Worm (Caenorhabditis elegans) whole organism, L4 larva: ENCODE results near the gene K10D11.2.
A peak's percentile ranks its signal among the peaks of the same experiment; 100 is the strongest.

Experiments used
- F49E8.2 ChIP-seq: sonication (generic microtip); optimal IDR thresholded peaks from 2 replicates; lab custom pipeline; 2016; ENCODE audit warnings: missing compliant biosample characterization, mild to moderate bottlenecking, missing genetic modification characterization, borderline replicate concordance
- T26A8.4 ChIP-seq: fragments of 200-800 bp; sonication (Bioruptor generic); IDR thresholded peaks from 2 replicates; pipeline ENCODE4 v1.3.6; 2022; ENCODE audit warnings: missing genetic modification characterization, missing compliant biosample characterization
- Y48G9A.11 ChIP-seq: fragments of 200-800 bp; sonication (Bioruptor generic); IDR thresholded peaks from 2 replicates; pipeline ENCODE4 v1.3.6; 2022; ENCODE audit warnings: missing genetic modification reagents, missing genetic modification characterization, missing compliant biosample characterization
- aha-1 ChIP-seq: fragments of 150-350 bp; peaks from one replicate; lab custom pipeline; 2014; ENCODE audit warnings: missing biosample characterization, missing genetic modification characterization
- arid-1 ChIP-seq: fragments of 200-800 bp; sonication (Bioruptor generic); conservative IDR thresholded peaks from 2 replicates; pipeline ENCODE4 v1.3.6; 2022; ENCODE audit warnings: missing genetic modification reagents, missing genetic modification characterization, missing compliant biosample characterization
- ces-1 ChIP-seq: fragments of 150-350 bp; sonication (generic microtip); optimal IDR thresholded peaks from 4 replicates; lab custom pipeline; 2014; ENCODE audit warnings: missing biosample characterization, missing genetic modification reagents, missing genetic modification characterization
- ctbp-1 ChIP-seq: fragments of 200-800 bp; sonication (Bioruptor generic); IDR thresholded peaks from 2 replicates; pipeline ENCODE4 v1.3.6; 2022; ENCODE audit warnings: missing genetic modification reagents, missing genetic modification characterization, missing compliant biosample characterization
- duxl-1 ChIP-seq: sonication (generic microtip); optimal IDR thresholded peaks from 2 replicates; lab custom pipeline; 2016; ENCODE audit warnings: mild to moderate bottlenecking, missing genetic modification characterization, moderate library complexity, missing compliant biosample characterization; ENCODE audit not compliant: poor library complexity
- dve-1 ChIP-seq: sonication (generic microtip); optimal IDR thresholded peaks from 2 replicates; lab custom pipeline; 2017; ENCODE audit warnings: antibody characterized with exemption, mild to moderate bottlenecking, missing genetic modification characterization, missing compliant biosample characterization; ENCODE audit not compliant: insufficient read depth
- fkh-10 ChIP-seq: fragments of 150-350 bp; optimal IDR thresholded peaks from 2 replicates; lab custom pipeline; 2014; ENCODE audit warnings: missing biosample characterization, missing genetic modification reagents, missing genetic modification characterization
- hif-1 ChIP-seq, 2 experiments: sonication (generic microtip); optimal IDR thresholded peaks; 2 replicates each; lab custom pipeline; 2016 to 2017; ENCODE audit warnings: missing compliant biosample characterization in 2 of 2, missing genetic modification characterization in 2 of 2, missing genetic modification reagents in 2 of 2, missing genotype in 2 of 2, mild to moderate bottlenecking in 1 of 2
- hlh-11 ChIP-seq: fragments of 200-800 bp; sonication (Bioruptor generic); optimal IDR thresholded peaks from 2 replicates; lab custom pipeline; 2018; ENCODE audit warnings: mild to moderate bottlenecking, missing genetic modification characterization, missing compliant biosample characterization
- hlh-30 ChIP-seq: sonication (generic microtip); optimal IDR thresholded peaks from 2 replicates; lab custom pipeline; 2017; ENCODE audit warnings: antibody characterized with exemption, mild to moderate bottlenecking, missing genetic modification characterization, missing compliant biosample characterization; ENCODE audit not compliant: insufficient read depth
- hmg-1.1 ChIP-seq: fragments of 200-800 bp; sonication (Bioruptor generic); IDR thresholded peaks from 2 replicates; pipeline ENCODE4 v1.3.6; 2022; ENCODE audit warnings: missing genetic modification reagents, missing genetic modification characterization, missing compliant biosample characterization
- jun-1 ChIP-seq: fragments of 150-350 bp; optimal IDR thresholded peaks from 2 replicates; lab custom pipeline; 2014; ENCODE audit warnings: missing biosample characterization, missing genetic modification reagents, missing genetic modification characterization
- lim-7 ChIP-seq: fragments of 200-800 bp; sonication (Bioruptor generic); IDR thresholded peaks from 2 replicates; pipeline ENCODE4 v1.3.6; 2022; ENCODE audit warnings: missing genetic modification characterization, missing compliant biosample characterization
- lir-3 ChIP-seq: sonication (generic microtip); optimal IDR thresholded peaks from 2 replicates; lab custom pipeline; 2016; ENCODE audit warnings: mild to moderate bottlenecking, missing genetic modification characterization, missing compliant biosample characterization
- lsy-2 ChIP-seq, 2 experiments: fragments of 150-350 bp in 1 of 2; sonication (generic microtip) in 1 of 2; optimal IDR thresholded peaks; 2 replicates each; lab custom pipeline; 2014 to 2017; ENCODE audit warnings: missing biosample characterization in 2 of 2, missing genetic modification characterization in 2 of 2
- madf-9 ChIP-seq: fragments of 200-800 bp; sonication (Bioruptor generic); conservative IDR thresholded peaks from 2 replicates; pipeline ENCODE4 v1.3.6; 2022; ENCODE audit warnings: missing genetic modification reagents, missing genetic modification characterization, missing compliant biosample characterization
- mdl-1 ChIP-seq, 2 experiments: fragments of 150-350 bp in 1 of 2; sonication (generic microtip) in 1 of 2; optimal IDR thresholded peaks; 2 replicates each; lab custom pipeline; 2014 to 2017; ENCODE audit warnings: missing biosample characterization in 2 of 2, missing genetic modification characterization in 2 of 2
- mep-1 ChIP-seq: fragments of 150-350 bp; sonication (generic microtip); optimal IDR thresholded peaks from 3 replicates; lab custom pipeline; 2014; ENCODE audit warnings: missing biosample characterization, missing genetic modification characterization
- mes-2 ChIP-seq: sonication (generic microtip); optimal IDR thresholded peaks from 2 replicates; lab custom pipeline; 2016; ENCODE audit warnings: missing genotype, mild to moderate bottlenecking, missing genetic modification characterization, missing compliant biosample characterization; ENCODE audit not compliant: poor library complexity, severe bottlenecking
- mxl-2 ChIP-seq: fragments of 200-800 bp; sonication (Bioruptor generic); conservative IDR thresholded peaks from 2 replicates; pipeline ENCODE4 v1.3.6; 2022; ENCODE audit warnings: missing genetic modification reagents, missing genetic modification characterization, missing compliant biosample characterization
- mxl-3 ChIP-seq: fragments of 200-800 bp; sonication (Bioruptor generic); optimal IDR thresholded peaks from 2 replicates; lab custom pipeline; 2018; ENCODE audit warnings: mild to moderate bottlenecking, missing genetic modification characterization, missing compliant biosample characterization
- nhr-111 ChIP-seq: fragments of 200-800 bp; sonication (Bioruptor generic); optimal IDR thresholded peaks from 2 replicates; lab custom pipeline; 2018; ENCODE audit warnings: mild to moderate bottlenecking, missing genetic modification characterization, missing compliant biosample characterization
- nhr-25 ChIP-seq: sonication (generic microtip); optimal IDR thresholded peaks from 2 replicates; lab custom pipeline; 2017; ENCODE audit warnings: missing genetic modification characterization, mild to moderate bottlenecking, missing compliant biosample characterization, antibody characterized with exemption, moderate library complexity, borderline replicate concordance; ENCODE audit not compliant: insufficient read depth
- nhr-28 ChIP-seq: fragments of 150-350 bp; optimal IDR thresholded peaks from 2 replicates; lab custom pipeline; 2014; ENCODE audit warnings: missing biosample characterization, missing genetic modification characterization
- nhr-42 ChIP-seq: fragments of 200-800 bp; sonication (Bioruptor generic); IDR thresholded peaks from 2 replicates; pipeline ENCODE4 v1.3.6; 2022; ENCODE audit warnings: missing genetic modification characterization, missing compliant biosample characterization
- php-3 ChIP-seq: fragments of 200-800 bp; sonication (Bioruptor generic); IDR thresholded peaks from 2 replicates; pipeline ENCODE4 v1.3.6; 2022; ENCODE audit warnings: missing genetic modification reagents, missing genetic modification characterization, missing compliant biosample characterization
- pqm-1 ChIP-seq: sonication (generic microtip); optimal IDR thresholded peaks from 2 replicates; lab custom pipeline; 2017; ENCODE audit warnings: missing biosample characterization, missing genetic modification characterization
- set-16 ChIP-seq: fragments of 200-800 bp; sonication (Bioruptor generic); IDR thresholded peaks from 2 replicates; pipeline ENCODE4 v1.3.6; 2022; ENCODE audit warnings: missing genetic modification reagents, missing genetic modification characterization, missing compliant biosample characterization
- unc-130 ChIP-seq: sonication (generic microtip); optimal IDR thresholded peaks from 2 replicates; lab custom pipeline; 2016; ENCODE audit warnings: missing genetic modification reagents, missing genetic modification characterization, missing compliant biosample characterization
- unc-39 ChIP-seq: sonication (generic microtip); optimal IDR thresholded peaks from 2 replicates; lab custom pipeline; 2017; ENCODE audit warnings: missing biosample characterization, missing genetic modification characterization
- unc-62 ChIP-seq, 3 experiments: fragments of 150-350 bp in 1 of 3; sonication (generic microtip); optimal IDR thresholded peaks in 2 of 3; peaks in 1 of 3; 1 replicate in 1 of 3; 2 replicates in 2 of 3; lab custom pipeline; 2014 to 2017; ENCODE audit warnings: missing biosample characterization in 3 of 3, missing genetic modification characterization in 3 of 3, missing genetic modification reagents in 3 of 3, missing genotype in 1 of 3
- vab-7 ChIP-seq: fragments of 200-800 bp; sonication (Bioruptor generic); IDR thresholded peaks from 2 replicates; pipeline ENCODE4 v1.3.6; 2022; ENCODE audit warnings: missing genetic modification reagents, missing genetic modification characterization, missing compliant biosample characterization
- zfp-3 ChIP-seq: fragments of 200-800 bp; sonication (Bioruptor generic); conservative IDR thresholded peaks from 2 replicates; pipeline ENCODE4 v1.3.6; 2022; ENCODE audit warnings: missing genetic modification reagents, missing genetic modification characterization, missing compliant biosample characterization
- zip-11 ChIP-seq: fragments of 200-800 bp; sonication (Bioruptor generic); IDR thresholded peaks from 2 replicates; pipeline ENCODE4 v1.3.6; 2022; ENCODE audit warnings: missing genetic modification characterization, missing compliant biosample characterization
- ztf-7 ChIP-seq: fragments of 150-350 bp; optimal IDR thresholded peaks from 2 replicates; lab custom pipeline; 2014; ENCODE audit warnings: missing biosample characterization, missing genetic modification characterization

The K10D11.2 gene

DNA sequence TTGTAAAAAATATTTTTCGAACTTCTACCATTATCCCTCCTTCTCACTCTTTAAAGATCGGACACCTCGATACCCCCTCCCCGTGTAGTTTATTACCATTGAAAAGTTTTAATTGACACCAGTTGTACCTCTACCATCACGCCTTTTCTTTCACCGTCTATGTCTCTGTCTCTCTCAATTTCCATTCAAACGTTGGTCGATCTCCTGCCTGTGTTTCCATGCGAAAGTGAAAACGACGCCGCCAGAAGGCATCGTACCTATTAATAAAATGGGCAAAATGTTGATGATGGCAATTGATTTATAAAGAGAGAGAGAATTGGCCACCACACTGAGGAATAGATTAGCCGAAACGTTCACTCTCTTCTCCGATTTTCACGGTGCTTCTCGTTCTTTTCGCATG, 34.4 kb downstream of the K10D11.2 start:
- peak; percentile 20 for TF ChIP-seq mes-2 (tag; lab: Kevin White, UChicago)
- TF ChIP-seq mxl-3: peak; percentile 1
- no peak for TF ChIP-seq madf-9 (GFP tag; lab: Robert Waterston, UW)
- TF ChIP-seq vab-7 (GFP tag; lab: Robert Waterston, UW): no peak
- no peak for TF ChIP-seq jun-1 (tag; lab: Kevin White, UChicago)
- peak; percentile 35 for TF ChIP-seq nhr-28 (tag; lab: Kevin White, UChicago)
- TF ChIP-seq nhr-42 (GFP tag; lab: Robert Waterston, UW): no peak
- TF ChIP-seq hlh-30 (tag; lab: Kevin White, UChicago): peak; percentile 56
- TF ChIP-seq php-3 (GFP tag; lab: Robert Waterston, UW): no peak
- TF ChIP-seq hlh-11 (tag; lab: Kevin White, UChicago): peak; percentile 19
- TF ChIP-seq T26A8.4: no peak
- TF ChIP-seq mep-1 (tag; lab: Kevin White, UChicago): peak; percentile 24
- TF ChIP-seq nhr-111 (GFP tag; lab: Kevin White, UChicago): no peak
- peak in 1 of 2 experiments; percentile 17 for TF ChIP-seq mdl-1 (tag; optimal IDR thresholded peaks at IDR 0.05; lab: Kevin White, UChicago)
- no peak for TF ChIP-seq ces-1 (GFP tag; lab: Kevin White, UChicago)
- peak; percentile 6 for TF ChIP-seq nhr-25 (tag; lab: Kevin White, UChicago)
- TF ChIP-seq mxl-2: no peak
- TF ChIP-seq unc-39: no peak
- TF ChIP-seq lir-3 (tag; lab: Kevin White, UChicago): no peak
- TF ChIP-seq aha-1 (tag; lab: Kevin White, UChicago): peak; percentile 36
- TF ChIP-seq dve-1 (tag; lab: Kevin White, UChicago): peak; percentile 19
- no peak for TF ChIP-seq arid-1 (GFP tag; lab: Robert Waterston, UW)

DNA sequence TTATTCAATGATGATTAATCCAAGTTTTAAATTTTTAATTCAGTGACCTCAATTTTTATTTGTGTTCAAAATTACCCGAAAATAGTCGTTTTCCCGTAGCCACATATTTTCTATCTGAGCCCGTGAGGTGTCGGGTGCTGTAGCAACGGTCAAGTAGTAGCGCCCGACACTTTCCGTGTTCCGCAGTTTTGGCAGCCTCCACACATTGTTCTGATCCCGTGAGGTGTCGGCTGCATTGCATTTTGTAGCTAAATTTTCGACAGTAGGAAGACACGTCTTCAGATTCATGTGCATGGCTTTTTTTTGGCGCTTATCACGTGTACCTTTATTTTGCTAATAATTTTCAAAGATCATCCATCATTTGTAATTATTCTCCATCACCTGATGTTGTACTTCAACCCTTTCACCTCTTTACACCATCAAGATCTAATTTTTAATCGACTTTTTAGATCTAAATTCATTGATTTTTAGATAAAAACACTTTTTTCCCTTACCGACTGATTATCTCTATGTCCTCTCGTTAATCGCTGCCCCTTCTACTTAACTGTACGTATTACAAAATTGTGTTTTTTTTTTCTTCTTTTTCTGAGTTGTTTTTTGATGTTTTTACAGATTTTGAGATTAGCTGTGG, 35.0 kb downstream of the K10D11.2 start:
- TF ChIP-seq nhr-42 (GFP tag; lab: Robert Waterston, UW) (no peak), aha-1 (tag; lab: Kevin White, UChicago) (peak; percentile 5), hif-1 (tag; optimal IDR thresholded peaks at IDR 0.05; lab: Kevin White, UChicago) (no peak)

DNA sequence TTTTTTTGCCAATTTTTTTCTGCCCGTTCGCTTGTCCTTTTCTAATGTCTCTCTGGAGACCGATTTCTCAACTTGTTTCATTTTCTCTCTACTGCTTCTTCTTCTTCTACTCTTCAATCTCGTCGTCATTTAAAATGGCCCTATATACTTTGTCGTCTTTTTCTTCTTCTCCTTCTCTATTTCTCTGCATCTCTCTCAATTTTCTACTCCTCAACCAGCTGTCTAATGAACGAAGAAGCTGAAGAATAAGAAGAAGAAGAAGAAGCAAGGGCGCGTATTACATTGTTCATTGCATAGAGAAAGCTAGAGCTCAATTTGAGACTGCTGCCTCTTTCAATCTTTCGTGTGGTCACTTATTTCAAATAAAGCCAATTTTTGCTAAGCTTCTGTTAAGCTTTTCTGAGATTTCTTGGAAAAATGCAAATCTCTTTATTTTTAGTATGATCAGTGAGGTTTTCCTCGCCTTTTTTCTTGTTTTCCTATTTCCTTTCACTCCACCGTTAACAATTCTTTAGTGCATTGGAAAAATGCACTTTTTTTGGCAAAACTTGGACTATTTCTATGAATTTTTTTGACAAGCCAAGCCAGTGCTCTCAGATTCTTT, 37.1 kb downstream of the K10D11.2 start:
- TF ChIP-seq hmg-1.1 (GFP tag; lab: Robert Waterston, UW) (peak; percentile 57; the same call in 1 of the 2 replicates), lsy-2 (tag; optimal IDR thresholded peaks at IDR 0.05; lab: Kevin White, UChicago) (peak in 1 of 2 experiments; percentile 12), vab-7 (GFP tag; lab: Robert Waterston, UW) (no peak), mxl-2 (no peak), aha-1 (tag; lab: Kevin White, UChicago) (peak; percentile 45), fkh-10 (GFP tag; lab: Kevin White, UChicago) (peak; percentile 36), ztf-7 (no peak)

- TF ChIP-seq unc-62 (GFP tag; optimal IDR thresholded peaks at IDR 0.05 in 1 of 2; lab: Kevin White, UChicago) (peak in 1 of 2 experiments; percentile 9), unc-62 (tag; optimal IDR thresholded peaks at IDR 0.05; lab: Kevin White, UChicago) (no peak), T26A8.4 (no peak), ces-1 (GFP tag; lab: Kevin White, UChicago) (peak; percentile 64), set-16 (GFP tag; lab: Robert Waterston, UW) (peak; percentile 28; the same call in 1 of the 2 replicates), lsy-2 (tag; optimal IDR thresholded peaks at IDR 0.05; lab: Kevin White, UChicago) (peak in 1 of 2 experiments; percentile 7), ctbp-1 (GFP tag; lab: Robert Waterston, UW) (peak; percentile 57), zfp-3 (no peak), fkh-10 (GFP tag; lab: Kevin White, UChicago) (peak; percentile 60), duxl-1 (no peak), lim-7 (no peak), unc-130 (no peak), Y48G9A.11 (GFP tag; lab: Robert Waterston, UW) (no peak), zip-11 (no peak), unc-39 (no peak), pqm-1 (no peak), F49E8.2 (tag; lab: Kevin White, UChicago) (no peak)
Observed at ce11 chrIV:13016820-13017219, 38.0 kb downstream of the K10D11.2 start.
